Fruit fly (Drosophila melanogaster) whole organism, pupa: Measurements from ENCODE around the gene yin.

Source experiments
- CG10348 ChIP-seq: fragments of 200-800 bp; sonication (Bioruptor generic); IDR thresholded peaks from 2 replicates; pipeline ENCODE4 v1.3.6; 2022; ENCODE audit warnings: missing biosample characterization, missing genetic modification characterization
- CG12605 ChIP-seq: fragments of 200-800 bp; sonication (Bioruptor generic); IDR thresholded peaks from 2 replicates; pipeline ENCODE4 v1.3.6; 2022; ENCODE audit warnings: missing biosample characterization, missing genetic modification characterization
- CG13204 ChIP-seq: fragments of 200-800 bp; sonication (Bioruptor generic); optimal IDR thresholded peaks from 2 replicates; lab custom pipeline; 2018; ENCODE audit warnings: missing biosample characterization, mild to moderate bottlenecking, missing genetic modification characterization, moderate library complexity
- CG14655 ChIP-seq: fragments of 200-800 bp; sonication (Bioruptor generic); optimal IDR thresholded peaks from 3 replicates; lab custom pipeline; 2017; ENCODE audit warnings: mild to moderate bottlenecking, missing biosample characterization, missing genetic modification reagents, missing genetic modification characterization
- CG15710 ChIP-seq: fragments of 200-800 bp; sonication (Bioruptor generic); optimal IDR thresholded peaks from 2 replicates; lab custom pipeline; 2018; ENCODE audit warnings: missing biosample characterization, mild to moderate bottlenecking, missing genetic modification characterization, moderate library complexity
- CG17806 ChIP-seq: fragments of 200-800 bp; sonication (Bioruptor generic); optimal IDR thresholded peaks from 2 replicates; lab custom pipeline; 2018; ENCODE audit warnings: missing biosample characterization, mild to moderate bottlenecking, missing genetic modification characterization, moderate library complexity
- CG32121 ChIP-seq: fragments of 200-800 bp; sonication (Bioruptor generic); IDR thresholded peaks from 2 replicates; pipeline ENCODE4 v1.3.6; 2022; ENCODE audit warnings: missing biosample characterization, missing genetic modification characterization
- CG34367 ChIP-seq: fragments of 200-800 bp; sonication (Bioruptor generic); optimal IDR thresholded peaks from 2 replicates; lab custom pipeline; 2018; ENCODE audit warnings: missing biosample characterization, mild to moderate bottlenecking, missing genetic modification characterization
- CG4496 ChIP-seq: fragments of 200-800 bp; sonication (Bioruptor generic); IDR thresholded peaks from 3 replicates; pipeline ENCODE4 v1.3.6; 2022; ENCODE audit warnings: missing biosample characterization, missing genetic modification characterization
- CG8159 ChIP-seq: fragments of 200-800 bp; sonication (Bioruptor generic); optimal IDR thresholded peaks from 3 replicates; lab custom pipeline; 2018; ENCODE audit warnings: missing biosample characterization, mild to moderate bottlenecking, missing genetic modification characterization, moderate library complexity
- CG8301 ChIP-seq: fragments of 200-800 bp; sonication (Bioruptor generic); optimal IDR thresholded peaks from 2 replicates; lab custom pipeline; 2018; ENCODE audit warnings: missing biosample characterization, mild to moderate bottlenecking, missing genetic modification characterization
- CG9948 ChIP-seq: fragments of 200-800 bp; sonication (Bioruptor generic); optimal IDR thresholded peaks from 2 replicates; lab custom pipeline; 2018; ENCODE audit warnings: missing biosample characterization, mild to moderate bottlenecking, missing genetic modification characterization, moderate library complexity
- D1 ChIP-seq: fragments of 200-800 bp; sonication (Bioruptor generic); optimal IDR thresholded peaks from 2 replicates; lab custom pipeline; 2018; ENCODE audit warnings: missing biosample characterization, mild to moderate bottlenecking, missing genetic modification characterization, moderate library complexity
- EcR ChIP-seq: fragments of 200-800 bp; sonication (Bioruptor generic); optimal IDR thresholded peaks from 3 replicates; lab custom pipeline; 2019; ENCODE audit warnings: missing biosample characterization, missing genetic modification characterization, mild to moderate bottlenecking, moderate library complexity, missing genetic modification reagents
- Ets98B ChIP-seq: fragments of 200-800 bp; sonication (Bioruptor generic); IDR thresholded peaks from 2 replicates; pipeline ENCODE4 v1.3.6; 2022; ENCODE audit warnings: missing biosample characterization, missing genetic modification characterization
- Pif1A ChIP-seq: fragments of 200-800 bp; sonication (Bioruptor generic); optimal IDR thresholded peaks from 3 replicates; lab custom pipeline; 2016; ENCODE audit warnings: missing biosample characterization, missing genetic modification characterization
- Pif1B ChIP-seq: fragments of 200-800 bp; sonication (Bioruptor generic); optimal IDR thresholded peaks from 3 replicates; lab custom pipeline; 2016; ENCODE audit warnings: missing biosample characterization, missing genetic modification characterization
- Snoo ChIP-seq: fragments of 200-800 bp; sonication (Bioruptor generic); optimal IDR thresholded peaks from 3 replicates; lab custom pipeline; 2017; ENCODE audit warnings: missing biosample characterization, mild to moderate bottlenecking, missing genetic modification characterization, inconsistent platforms
- fd96Ca ChIP-seq: fragments of 200-800 bp; sonication (Bioruptor generic); IDR thresholded peaks from 3 replicates; pipeline ENCODE4 v1.3.6; 2022; ENCODE audit warnings: missing biosample characterization, missing genetic modification characterization
- gl ChIP-seq: fragments of 200-800 bp; sonication (Bioruptor generic); optimal IDR thresholded peaks from 2 replicates; lab custom pipeline; 2018; ENCODE audit warnings: missing biosample characterization, mild to moderate bottlenecking, missing genetic modification characterization
- rn ChIP-seq: fragments of 200-800 bp; sonication (Bioruptor generic); IDR thresholded peaks from 2 replicates; pipeline ENCODE4 v1.3.6; 2022; ENCODE audit warnings: missing biosample characterization, missing genetic modification characterization

The yin gene

DNA sequence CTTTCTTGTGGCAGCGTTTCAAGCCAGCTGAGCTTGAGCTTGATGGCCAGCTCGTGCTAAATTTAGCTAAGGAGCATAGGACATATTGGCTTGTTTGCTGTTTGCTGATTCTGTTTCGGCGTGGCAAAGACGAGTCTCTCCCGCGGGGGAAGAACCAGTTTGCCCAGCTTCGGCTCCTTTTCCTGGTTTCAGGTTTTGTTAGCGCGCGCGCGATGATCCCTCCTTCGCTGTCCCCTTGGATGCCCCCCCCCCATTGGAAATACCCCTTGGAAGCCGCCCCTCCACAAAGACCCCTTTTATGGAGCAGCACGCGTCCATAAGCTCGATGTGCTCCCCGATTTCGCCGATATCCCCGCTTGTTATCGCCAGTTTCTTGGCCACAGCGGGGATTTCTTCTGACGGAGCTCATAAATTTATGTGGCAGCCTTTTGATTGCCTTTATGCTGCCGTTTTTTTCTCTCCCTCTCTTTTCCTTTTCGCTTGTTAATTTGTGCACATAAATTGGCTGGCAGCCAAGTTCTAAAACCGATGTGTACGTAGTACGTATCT, 38.6 kb downstream of the yin start:
- 0 out of 3 replicates have a peak, but pooled peaks have one; percentile 10 for TF ChIP-seq CG4496
- no peak for TF ChIP-seq CG8159 (tag; lab: Kevin White, UChicago)
- peak; percentile 70 for TF ChIP-seq EcR

DNA sequence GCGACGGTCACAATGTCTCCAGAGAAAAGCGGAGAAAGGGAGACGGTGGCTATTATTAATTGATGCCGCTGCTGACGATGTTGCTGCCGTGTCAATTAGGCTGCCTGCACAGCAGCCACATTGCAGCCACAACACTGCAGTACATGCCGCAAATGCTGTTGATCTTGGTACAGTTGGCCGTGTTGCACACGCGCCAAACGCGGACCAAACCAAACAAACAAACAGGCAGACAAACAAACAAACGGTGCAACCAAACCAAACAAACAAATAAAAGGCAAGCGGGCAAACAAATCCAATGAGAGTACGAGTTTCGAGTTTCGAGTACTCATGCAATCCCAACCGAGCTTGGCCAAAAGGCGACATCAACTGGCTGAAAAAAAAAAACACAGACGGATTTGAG, 39.5 kb downstream of the yin start:
- TF ChIP-seq Ets98B (GFP tag; lab: Robert Waterston, UW) (no peak), CG10348 (GFP tag; lab: Robert Waterston, UW) (no peak), CG8159 (tag; lab: Kevin White, UChicago) (no peak), CG13204 (GFP tag; lab: Kevin White, UChicago) (no peak), CG32121 (GFP tag; lab: Robert Waterston, UW) (no peak)
- TF ChIP-seq, all 21 proteins: peak for 0

DNA sequence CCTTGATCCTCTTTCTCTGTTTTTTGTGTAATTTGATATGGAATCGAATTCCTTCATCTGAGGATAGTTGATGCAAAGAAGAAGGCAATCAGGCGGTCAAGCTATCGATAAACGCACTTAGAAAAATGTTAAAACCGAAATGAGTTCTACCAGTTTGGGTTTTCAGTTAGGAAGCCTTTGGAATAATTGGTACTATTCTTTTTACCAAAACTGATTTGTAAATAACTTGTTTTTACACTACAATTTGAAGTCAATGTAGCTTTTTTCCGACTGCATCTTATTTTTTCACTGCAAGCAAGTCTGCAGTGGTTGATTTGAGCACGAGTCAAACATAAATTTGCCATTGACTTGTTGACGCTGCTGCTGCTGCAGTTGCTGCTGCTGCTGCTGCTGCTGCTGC, 40.0 kb downstream of the yin start:
- TF ChIP-seq CG12605 (no peak; the same call in 1 of the 2 replicates), Pif1A (GFP tag; lab: Kevin White, UChicago) (no peak), CG13204 (GFP tag; lab: Kevin White, UChicago) (no peak), CG15710 (no peak), Pif1B (GFP tag; lab: Kevin White, UChicago) (no peak), CG9948 (tag; lab: Kevin White, UChicago) (peak; percentile 36), CG8301 (tag; lab: Kevin White, UChicago) (peak; percentile 55), CG34367 (tag; lab: Kevin White, UChicago) (no peak), CG14655 (peak; percentile 59), gl (tag; lab: Kevin White, UChicago) (no peak), Ets98B (GFP tag; lab: Robert Waterston, UW) (peak; percentile 51), fd96Ca (GFP tag; lab: Robert Waterston, UW) (no peak), rn (GFP tag; lab: Robert Waterston, UW) (no peak), D1 (no peak), CG17806 (tag; lab: Kevin White, UChicago) (peak; percentile 20), CG32121 (GFP tag; lab: Robert Waterston, UW) (no peak), CG4496 (peak; percentile 60; the same call in 2 of the 3 replicates), Snoo (tag; lab: Kevin White, UChicago) (no peak)

DNA sequence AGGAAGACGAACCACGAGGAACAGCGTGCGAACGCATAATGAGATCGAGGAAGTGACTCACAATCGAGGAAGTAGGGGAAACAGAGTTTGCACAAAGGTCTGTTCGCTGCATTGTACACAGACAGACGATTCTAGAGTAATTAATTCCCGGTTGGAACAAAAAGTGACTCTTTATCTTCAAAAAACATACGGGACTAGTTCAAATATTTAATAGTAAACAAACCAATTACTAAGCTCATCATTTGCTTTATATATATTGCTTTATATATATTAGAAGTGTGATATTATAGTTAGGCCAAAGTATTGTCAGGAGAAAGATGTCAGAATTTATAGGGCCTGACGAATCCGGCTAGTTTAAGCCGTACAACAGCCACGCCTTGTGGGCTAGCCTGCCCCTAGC, 43.8 kb downstream of the yin start, which contains the start of gene CG2901:
Gene CG2901, plus strand, starts transcription at position 301 of the 400 bp plus-strand sequence.
- TF ChIP-seq CG15710 = no peak
- TF ChIP-seq CG12605 = no peak
- TF ChIP-seq CG8301 (tag; lab: Kevin White, UChicago) = no peak

DNA sequence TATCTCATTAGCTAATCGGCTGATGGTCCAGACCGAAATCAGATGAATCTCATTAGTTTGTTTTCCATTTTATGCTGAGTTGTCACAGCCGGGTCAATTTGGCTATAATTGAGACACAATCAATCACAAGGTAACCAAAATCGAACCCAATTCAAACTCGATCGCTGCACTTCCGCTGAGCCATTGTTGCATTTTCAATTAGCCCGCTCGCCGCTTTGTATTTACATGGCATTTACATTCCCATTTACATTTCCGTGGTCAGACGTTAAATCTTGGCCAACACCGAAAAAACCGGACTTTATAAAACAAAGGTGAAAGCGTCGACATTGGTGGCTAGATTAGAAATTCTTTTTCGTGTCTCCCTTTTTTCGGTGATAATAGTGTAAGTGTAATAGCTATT, 46.7 kb downstream of the yin start:
- no peak for TF ChIP-seq CG17806 (tag; lab: Kevin White, UChicago)
- no peak for TF ChIP-seq Pif1A (GFP tag; lab: Kevin White, UChicago)
- no peak for TF ChIP-seq fd96Ca (GFP tag; lab: Robert Waterston, UW)
- TF ChIP-seq Snoo (tag; lab: Kevin White, UChicago) = no peak
- TF ChIP-seq gl (tag; lab: Kevin White, UChicago) = no peak
- TF ChIP-seq CG4496 = no peak
- TF ChIP-seq CG34367 (tag; lab: Kevin White, UChicago) = no peak
- TF ChIP-seq, all 21 proteins: peak for 0

DNA sequence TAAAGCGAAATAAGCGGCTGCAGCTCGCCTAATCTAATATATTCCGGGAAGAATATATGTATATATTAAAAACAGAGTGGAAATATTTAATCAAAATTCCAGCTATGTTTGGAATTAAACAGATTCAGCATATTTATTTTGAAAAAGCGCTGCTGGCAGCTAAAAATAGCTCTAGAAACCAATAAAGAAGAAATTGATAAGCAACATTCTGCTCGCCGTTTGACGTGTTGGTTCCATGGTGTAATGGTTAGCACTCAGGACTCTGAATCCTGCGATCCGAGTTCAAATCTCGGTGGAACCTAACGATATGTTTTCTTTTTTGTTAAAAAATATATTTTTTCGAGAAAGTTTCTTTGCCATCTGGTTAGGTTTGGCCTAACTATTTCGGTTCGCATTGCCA, 52.3 kb downstream of the yin start:
- TF ChIP-seq CG15710 (no peak), CG9948 (tag; lab: Kevin White, UChicago) (no peak), CG12605 (no peak), CG32121 (GFP tag; lab: Robert Waterston, UW) (no peak), D1 (no peak), CG10348 (GFP tag; lab: Robert Waterston, UW) (no peak), CG8301 (tag; lab: Kevin White, UChicago) (no peak), CG14655 (no peak)

DNA sequence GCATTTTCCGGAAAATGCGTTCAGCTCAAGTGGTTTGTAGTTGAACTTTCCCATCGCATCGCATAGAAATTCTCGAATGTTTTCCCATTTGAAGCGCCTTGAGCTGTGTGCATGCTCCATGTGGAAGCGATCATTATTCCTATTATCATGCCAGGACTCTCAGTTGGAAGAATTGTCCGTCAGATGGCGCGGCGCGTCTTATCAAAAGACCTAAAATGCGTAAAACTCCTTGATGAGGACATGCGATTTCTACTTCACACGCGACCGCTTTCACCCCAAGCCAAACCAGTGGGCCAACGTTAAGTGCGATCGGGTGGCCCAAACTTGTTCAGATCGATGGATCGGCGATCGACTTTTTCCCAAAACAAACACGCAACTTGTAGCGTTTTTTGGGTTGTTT, 56.1 kb downstream of the yin start:
- no peak for TF ChIP-seq CG10348 (GFP tag; lab: Robert Waterston, UW)
- TF ChIP-seq CG15710 = no peak
- no peak for TF ChIP-seq Ets98B (GFP tag; lab: Robert Waterston, UW)
- TF ChIP-seq CG32121 (GFP tag; lab: Robert Waterston, UW) = no peak
- no peak for TF ChIP-seq CG4496
- no peak for TF ChIP-seq CG12605
- no peak for TF ChIP-seq CG8159 (tag; lab: Kevin White, UChicago)
- no peak for TF ChIP-seq CG14655
- TF ChIP-seq Pif1B (GFP tag; lab: Kevin White, UChicago) = no peak
- TF ChIP-seq CG8301 (tag; lab: Kevin White, UChicago) = no peak
- no peak for TF ChIP-seq CG13204 (GFP tag; lab: Kevin White, UChicago)
- no peak for TF ChIP-seq Snoo (tag; lab: Kevin White, UChicago)
- no peak for TF ChIP-seq Pif1A (GFP tag; lab: Kevin White, UChicago)
- no peak for TF ChIP-seq CG9948 (tag; lab: Kevin White, UChicago)
- no peak for TF ChIP-seq fd96Ca (GFP tag; lab: Robert Waterston, UW)
- TF ChIP-seq EcR = no peak
